Worm (Caenorhabditis elegans) whole organism, L2 larva: ENCODE measurements around the gene glr-1.

Source experiments
- C34F6.9 ChIP-seq: fragments of 150-350 bp; optimal IDR thresholded peaks from 2 replicates; lab custom pipeline; 2014; ENCODE audit warnings: missing biosample characterization, missing genetic modification characterization
- ceh-16 ChIP-seq: fragments of 150-350 bp; optimal IDR thresholded peaks from 2 replicates; lab custom pipeline; 2014; ENCODE audit warnings: missing biosample characterization, missing genetic modification characterization
- dmd-4 ChIP-seq: sonication (generic microtip); optimal IDR thresholded peaks from 2 replicates; lab custom pipeline; 2017; ENCODE audit warnings: missing biosample characterization, missing genetic modification characterization
- elt-1 ChIP-seq: fragments of 150-350 bp; optimal IDR thresholded peaks from 2 replicates; lab custom pipeline; 2014; ENCODE audit warnings: missing biosample characterization, missing genetic modification characterization
- elt-3 ChIP-seq: sonication (generic microtip); optimal IDR thresholded peaks from 2 replicates; lab custom pipeline; 2017; ENCODE audit warnings: missing biosample characterization, missing genetic modification characterization
- lsy-2 ChIP-seq, 2 experiments: fragments of 150-350 bp in 1 of 2; sonication (generic microtip) in 1 of 2; optimal IDR thresholded peaks; 2 replicates each; lab custom pipeline; 2014 to 2017; ENCODE audit warnings: missing biosample characterization in 2 of 2, missing genetic modification characterization in 2 of 2
- mdl-1 ChIP-seq, 2 experiments: fragments of 150-350 bp in 1 of 2; sonication (generic microtip) in 1 of 2; optimal IDR thresholded peaks; 2 replicates each; lab custom pipeline; 2017; ENCODE audit warnings: missing biosample characterization in 2 of 2, missing genetic modification characterization in 2 of 2
- nhr-23 ChIP-seq: fragments of 150-350 bp; optimal IDR thresholded peaks from 2 replicates; lab custom pipeline; 2014; ENCODE audit warnings: missing biosample characterization, missing genetic modification reagents, missing genetic modification characterization
- nhr-237 ChIP-seq: fragments of 150-350 bp; optimal IDR thresholded peaks from 2 replicates; lab custom pipeline; 2014; ENCODE audit warnings: missing biosample characterization, missing genetic modification characterization
- nhr-6 ChIP-seq: fragments of 150-350 bp; optimal IDR thresholded peaks from 2 replicates; lab custom pipeline; 2014; ENCODE audit warnings: missing biosample characterization, missing genetic modification characterization
- peb-1 ChIP-seq: fragments of 150-350 bp; optimal IDR thresholded peaks from 2 replicates; lab custom pipeline; 2014; ENCODE audit warnings: missing biosample characterization, missing genetic modification characterization
- unc-39 ChIP-seq: fragments of 150-350 bp; optimal IDR thresholded peaks from 2 replicates; lab custom pipeline; 2014; ENCODE audit warnings: missing biosample characterization, missing genetic modification characterization
- zag-1 ChIP-seq: fragments of 150-350 bp; optimal IDR thresholded peaks from 2 replicates; lab custom pipeline; 2014; ENCODE audit warnings: missing biosample characterization, missing genetic modification characterization

DNA sequence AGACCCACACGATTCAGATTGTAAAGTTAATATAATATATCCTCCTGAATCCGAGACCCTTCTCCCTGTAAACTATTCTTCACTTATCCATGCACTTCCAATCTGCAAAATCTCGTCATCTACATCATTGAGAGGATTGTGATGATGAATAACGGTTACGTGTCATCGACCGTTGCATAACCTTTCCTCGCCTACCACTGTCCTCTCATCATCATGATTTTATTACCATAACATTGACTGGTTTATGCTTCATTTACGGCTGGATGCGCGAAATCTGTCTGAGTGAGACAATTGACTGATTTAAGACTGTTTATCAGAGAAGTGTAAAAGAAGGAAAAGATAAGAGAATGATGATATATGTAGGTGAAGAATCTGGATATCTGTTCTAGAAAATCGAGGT is 31.8 kb upstream of the glr-1 start:
- TF ChIP-seq unc-39 (tag; lab: Kevin White, UChicago) (no peak), nhr-6 (tag; lab: Kevin White, UChicago) (no peak), peb-1 (tag; lab: Kevin White, UChicago) (no peak), lsy-2 (tag; optimal IDR thresholded peaks at IDR 0.05; lab: Kevin White, UChicago) (no peak), nhr-23 (tag; lab: Kevin White, UChicago) (no peak), zag-1 (tag; lab: Kevin White, UChicago) (no peak), elt-1 (tag; lab: Kevin White, UChicago) (no peak), C34F6.9 (no peak), nhr-237 (tag; lab: Kevin White, UChicago) (no peak), ceh-16 (tag; lab: Kevin White, UChicago) (no peak), mdl-1 (tag; optimal IDR thresholded peaks at IDR 0.05; lab: Kevin White, UChicago) (no peak), dmd-4 (no peak), elt-3 (tag; lab: Kevin White, UChicago) (no peak)
